Fruit fly (Drosophila melanogaster) whole organism, adult: ENCODE results near the gene CG18662.

ENCODE experiments used
- CG11617 ChIP-seq: fragments of 200-800 bp; sonication (Bioruptor generic); optimal IDR thresholded peaks from 2 replicates; lab custom pipeline; 2017; ENCODE audit warnings: mild to moderate bottlenecking, missing biosample characterization, missing genetic modification reagents, missing genetic modification characterization
- CG12768 ChIP-seq: fragments of 200-800 bp; sonication (Bioruptor generic); optimal IDR thresholded peaks from 2 replicates; lab custom pipeline; 2017; ENCODE audit warnings: missing biosample characterization, missing genetic modification characterization, mild to moderate bottlenecking, moderate library complexity, missing genetic modification reagents
- CG14711 ChIP-seq: fragments of 200-800 bp; sonication (Bioruptor generic); optimal IDR thresholded peaks from 2 replicates; lab custom pipeline; 2018; ENCODE audit warnings: missing biosample characterization, mild to moderate bottlenecking, missing genetic modification characterization, moderate library complexity
- CG1620 ChIP-seq: fragments of 200-800 bp; sonication (Bioruptor generic); optimal IDR thresholded peaks from 2 replicates; lab custom pipeline; 2016; ENCODE audit warnings: missing biosample characterization, missing genetic modification characterization
- CG33017 ChIP-seq: fragments of 200-800 bp; sonication (Bioruptor generic); optimal IDR thresholded peaks from 2 replicates; lab custom pipeline; 2018; ENCODE audit warnings: missing biosample characterization, mild to moderate bottlenecking, missing genetic modification characterization, moderate library complexity
- CG5204 ChIP-seq: fragments of 200-800 bp; sonication (Bioruptor generic); optimal IDR thresholded peaks from 2 replicates; lab custom pipeline; 2016; ENCODE audit warnings: missing biosample characterization, missing genetic modification characterization
- CG7045 ChIP-seq: fragments of 200-800 bp; sonication (Bioruptor generic); optimal IDR thresholded peaks from 2 replicates; lab custom pipeline; 2017; ENCODE audit warnings: missing biosample characterization, mild to moderate bottlenecking, missing genetic modification characterization
- CG7101 ChIP-seq: fragments of 200-800 bp; sonication (Bioruptor generic); optimal IDR thresholded peaks from 2 replicates; lab custom pipeline; 2018; ENCODE audit warnings: missing biosample characterization, mild to moderate bottlenecking, missing genetic modification characterization, moderate library complexity
- Clk ChIP-seq: fragments of 200-800 bp; sonication (Bioruptor generic); optimal IDR thresholded peaks from 2 replicates; lab custom pipeline; 2017; ENCODE audit warnings: missing biosample characterization, missing genetic modification characterization
- Crg-1 ChIP-seq: fragments of 200-800 bp; sonication (Bioruptor generic); optimal IDR thresholded peaks from 2 replicates; lab custom pipeline; 2016; ENCODE audit warnings: missing biosample characterization, missing genetic modification characterization
- Hr96 ChIP-seq: fragments of 200-800 bp; sonication (Bioruptor generic); optimal IDR thresholded peaks from 2 replicates; lab custom pipeline; 2016; ENCODE audit warnings: missing biosample characterization, missing genetic modification characterization
- Mnt ChIP-seq: fragments of 200-800 bp; sonication (Bioruptor generic); optimal IDR thresholded peaks from 2 replicates; lab custom pipeline; 2016; ENCODE audit warnings: missing biosample characterization, mild to moderate bottlenecking, missing genetic modification characterization
- bab1 ChIP-seq: fragments of 200-800 bp; sonication (Bioruptor generic); optimal IDR thresholded peaks from 3 replicates; lab custom pipeline; 2019; ENCODE audit warnings: missing biosample characterization, mild to moderate bottlenecking, missing genetic modification characterization, moderate library complexity
- cic ChIP-seq: fragments of 200-800 bp; sonication (Bioruptor generic); optimal IDR thresholded peaks from 2 replicates; lab custom pipeline; 2017; ENCODE audit warnings: missing biosample characterization, mild to moderate bottlenecking, missing genetic modification characterization, moderate library complexity
- cnc ChIP-seq, 2 experiments: fragments of >200 bp; optimal IDR thresholded peaks; 2 replicates each; lab custom pipeline; 2017
- kay ChIP-seq: fragments of 200-800 bp; sonication (Bioruptor generic); peaks from one replicate; lab custom pipeline; 2016; ENCODE audit warnings: missing biosample characterization, missing genetic modification characterization, borderline replicate concordance
- ovo ChIP-seq: fragments of 200-800 bp; sonication (Bioruptor generic); optimal IDR thresholded peaks from 2 replicates; lab custom pipeline; 2016; ENCODE audit warnings: missing biosample characterization, missing genetic modification characterization
- pad ChIP-seq: fragments of 200-800 bp; sonication (Bioruptor generic); optimal IDR thresholded peaks from 3 replicates; lab custom pipeline; 2017; ENCODE audit warnings: missing biosample characterization, missing genetic modification characterization, mild to moderate bottlenecking, moderate library complexity, missing genetic modification reagents
- tj ChIP-seq: fragments of 200-800 bp; sonication (Bioruptor generic); optimal IDR thresholded peaks from 3 replicates; lab custom pipeline; 2017; ENCODE audit warnings: missing biosample characterization, mild to moderate bottlenecking, missing genetic modification characterization, moderate library complexity
- toe ChIP-seq: fragments of 200-800 bp; sonication (Bioruptor generic); optimal IDR thresholded peaks from 2 replicates; lab custom pipeline; 2016; ENCODE audit warnings: missing biosample characterization, missing genetic modification characterization

CG18662 gene

DNA sequence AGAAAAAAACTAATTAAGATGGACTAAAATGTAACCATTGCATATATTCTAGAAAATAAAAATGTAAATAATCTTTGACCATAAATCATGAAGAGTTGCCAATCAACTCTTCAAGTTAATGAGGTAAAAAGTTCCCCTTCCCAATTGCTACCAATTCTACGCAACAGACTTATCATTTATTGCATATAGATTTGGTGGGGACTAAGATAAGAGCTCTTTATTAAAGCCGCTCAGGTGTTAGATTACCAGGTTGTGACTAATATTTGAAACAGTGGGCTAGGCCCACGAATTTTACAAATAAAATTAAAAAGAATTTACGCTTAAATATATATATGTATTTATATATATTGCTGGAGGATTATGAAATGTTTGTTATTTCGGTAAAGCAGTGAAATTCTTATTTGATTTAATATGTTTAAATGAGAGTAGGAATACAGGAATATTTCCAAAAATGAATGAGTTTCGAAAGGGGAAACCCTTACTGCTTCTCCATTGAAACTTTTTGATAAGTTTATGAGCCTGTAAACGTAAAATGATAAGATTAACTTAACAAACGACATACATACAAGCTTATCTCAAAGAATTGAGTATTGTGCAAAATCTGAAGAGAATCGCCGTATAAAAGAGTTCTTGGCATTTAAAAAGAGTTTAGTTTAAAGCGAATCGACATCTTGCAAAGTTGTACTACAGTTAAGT is 31.2 kb downstream of the CG18662 start, which contains the start of gene CG13102:
CG13102 (plus strand) TSS at position 646 of the 696 bp plus-strand sequence.
- TF ChIP-seq CG7101 (tag; lab: Kevin White, UChicago) (no peak), CG1620 (GFP tag; lab: Kevin White, UChicago) (no peak), Crg-1 (no peak), CG11617 (no peak), cnc (optimal IDR thresholded peaks at IDR 0.05; lab: Kevin White, UChicago) (no peak), cic (peak; percentile 82), CG5204 (no peak), CG33017 (tag; lab: Kevin White, UChicago) (peak; percentile 31), kay (GFP tag; lab: Kevin White, UChicago) (peak; percentile 39)

- TF ChIP-seq CG33017 (tag; lab: Kevin White, UChicago) (no peak), CG12768 (no peak), kay (GFP tag; lab: Kevin White, UChicago) (no peak), bab1 (GFP tag; lab: Kevin White, UChicago) (no peak), CG5204 (no peak), toe (GFP tag; lab: Kevin White, UChicago) (no peak), Clk (GFP tag; lab: Kevin White, UChicago) (no peak), CG11617 (no peak), Crg-1 (no peak), CG1620 (GFP tag; lab: Kevin White, UChicago) (no peak), ovo (GFP tag; lab: Kevin White, UChicago) (no peak), CG7101 (tag; lab: Kevin White, UChicago) (no peak), CG7045 (no peak), Mnt (GFP tag; lab: Kevin White, UChicago) (no peak), cic (no peak), cnc (optimal IDR thresholded peaks at IDR 0.05; lab: Kevin White, UChicago) (no peak), tj (no peak), Hr96 (GFP tag; lab: Kevin White, UChicago) (no peak), pad (GFP tag; lab: Kevin White, UChicago) (no peak), CG14711 (tag; lab: Kevin White, UChicago) (no peak)
Measured at dm6 chr2L:9013968-9014367, 33.5 kb downstream of the CG18662 start, which contains the start of gene Rcd-1r. Gene Rcd-1r, minus strand, starts transcription at chr2L:9014068.

DNA sequence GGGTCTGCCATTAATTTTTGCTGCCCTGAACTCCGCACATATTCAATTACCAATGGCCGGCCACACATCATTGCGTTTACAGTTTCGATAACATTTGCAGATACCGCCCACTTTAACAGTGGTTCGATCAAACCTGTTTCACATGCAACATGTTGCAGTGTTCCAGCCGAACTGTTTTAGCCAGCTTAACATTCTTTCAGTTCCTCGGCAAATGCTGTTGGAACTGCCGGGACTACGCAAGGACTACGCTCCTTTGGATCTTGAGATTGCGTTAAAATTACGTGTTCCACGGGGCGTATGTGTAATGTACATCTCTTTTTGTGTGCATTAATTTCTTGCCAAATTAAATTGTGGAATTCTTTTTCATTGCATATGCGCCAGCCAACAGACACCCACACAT is 39.0 kb downstream of the CG18662 start:
- TF ChIP-seq CG11617 (no peak), pad (GFP tag; lab: Kevin White, UChicago) (no peak), CG7101 (tag; lab: Kevin White, UChicago) (no peak), cnc (optimal IDR thresholded peaks at IDR 0.05; lab: Kevin White, UChicago) (no peak), ovo (GFP tag; lab: Kevin White, UChicago) (no peak), Mnt (GFP tag; lab: Kevin White, UChicago) (no peak), Hr96 (GFP tag; lab: Kevin White, UChicago) (no peak), CG33017 (tag; lab: Kevin White, UChicago) (no peak), CG1620 (GFP tag; lab: Kevin White, UChicago) (no peak), bab1 (GFP tag; lab: Kevin White, UChicago) (no peak), cic (no peak)

DNA sequence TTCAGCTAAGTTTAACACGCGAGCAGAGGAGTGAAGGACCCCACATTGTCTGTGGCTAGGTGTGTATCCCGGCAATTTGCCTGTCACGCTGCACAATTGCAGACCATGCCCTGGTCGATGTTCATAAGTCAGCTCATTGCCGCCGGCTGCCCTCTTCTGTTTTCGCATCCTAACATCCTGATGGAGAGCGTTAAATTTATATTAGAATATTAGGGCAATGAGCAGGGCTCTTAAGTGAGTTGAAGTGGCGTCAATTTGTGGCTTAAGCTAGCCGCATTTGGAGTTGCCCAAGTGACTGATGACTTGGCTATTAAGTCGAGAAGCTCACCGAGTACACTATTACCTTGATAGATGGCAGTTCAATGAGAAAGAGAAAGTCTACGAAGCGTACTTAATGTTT is 45.7 kb downstream of the CG18662 start:
- TF ChIP-seq cnc (optimal IDR thresholded peaks at IDR 0.05; lab: Kevin White, UChicago) (no peak), cic (no peak), CG5204 (no peak), CG7045 (no peak), toe (GFP tag; lab: Kevin White, UChicago) (no peak), Mnt (GFP tag; lab: Kevin White, UChicago) (no peak), pad (GFP tag; lab: Kevin White, UChicago) (no peak), Crg-1 (no peak), Clk (GFP tag; lab: Kevin White, UChicago) (no peak), Hr96 (GFP tag; lab: Kevin White, UChicago) (no peak), tj (no peak), CG7101 (tag; lab: Kevin White, UChicago) (no peak), ovo (GFP tag; lab: Kevin White, UChicago) (no peak), CG11617 (no peak), CG33017 (tag; lab: Kevin White, UChicago) (no peak), CG1620 (GFP tag; lab: Kevin White, UChicago) (no peak), CG14711 (tag; lab: Kevin White, UChicago) (no peak)
